Fruit fly (Drosophila melanogaster): ENCODE data around the gene Saysd1.
A peak's percentile ranks its signal among the peaks of the same experiment; 100 is the strongest.

DNA sequence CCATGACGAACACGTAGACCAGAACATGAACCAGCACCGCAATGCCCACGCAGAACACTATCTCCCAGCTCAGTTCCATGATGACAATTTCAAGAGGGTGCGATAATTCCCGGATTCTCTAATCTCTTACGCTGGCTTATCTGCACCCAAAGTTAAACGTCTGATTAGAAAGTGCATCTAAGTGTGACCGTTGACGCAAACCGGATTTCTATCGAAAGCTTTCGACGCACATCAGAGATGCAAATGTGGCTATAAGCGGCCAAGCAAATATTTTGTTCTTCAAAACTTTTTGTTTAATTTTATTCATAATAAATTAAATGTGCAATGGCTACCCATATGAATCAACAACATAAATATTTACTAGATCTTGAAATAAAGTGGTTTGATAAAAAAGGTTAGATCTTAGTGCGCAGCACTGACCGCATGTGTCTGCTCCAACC is 47.4 kb upstream of the Saysd1 start, which contains the start of the genes Kdsr and CG11858:
- TF ChIP-seq CG32772 (GFP tag; IDR thresholded peaks at IDR 0.05) (peak; percentile 68), CG12942 (GFP tag; optimal IDR thresholded peaks at IDR 0.05) (peak; percentile 49), sna (GFP tag; IDR thresholded peaks at IDR 0.05; ENCODE audit: partially characterized antibody) (no peak), cg (GFP tag; optimal IDR thresholded peaks at IDR 0.05) (no peak)

Measured in whole organism, embryonic.